Worm (Caenorhabditis elegans) whole organism, late embryonic: ENCODE data around the gene aak-2.

Experiments
- C08G9.2 ChIP-seq: sonication (generic microtip); optimal IDR thresholded peaks from 2 replicates; lab custom pipeline; 2016; ENCODE audit warnings: mild to moderate bottlenecking, missing genetic modification characterization, moderate library complexity, missing compliant biosample characterization
- C38D4.7 ChIP-seq: fragments of 200-800 bp; sonication (Bioruptor generic); optimal IDR thresholded peaks from 2 replicates; lab custom pipeline; 2018; ENCODE audit warnings: mild to moderate bottlenecking, missing genetic modification characterization, moderate library complexity, missing compliant biosample characterization
- F13H6.1 ChIP-seq: sonication (generic microtip); optimal IDR thresholded peaks from 2 replicates; lab custom pipeline; 2016; ENCODE audit warnings: missing genetic modification characterization, missing compliant biosample characterization
- T23F11.4 ChIP-seq: fragments of 200-800 bp; sonication (Bioruptor generic); optimal IDR thresholded peaks from 2 replicates; lab custom pipeline; 2018; ENCODE audit warnings: mild to moderate bottlenecking, missing genetic modification characterization, missing compliant biosample characterization
- Y22D7AL.16 ChIP-seq: sonication (generic microtip); optimal IDR thresholded peaks from 2 replicates; lab custom pipeline; 2016; ENCODE audit warnings: missing genetic modification characterization, missing compliant biosample characterization
- ahr-1 ChIP-seq: sonication (generic microtip); optimal IDR thresholded peaks from 2 replicates; lab custom pipeline; 2016; ENCODE audit warnings: missing genetic modification characterization, missing compliant biosample characterization
- ama-1 ChIP-seq: fragments of 150-350 bp; optimal IDR thresholded peaks from 2 replicates; lab custom pipeline; 2014
- ceh-14 ChIP-seq: sonication (generic microtip); optimal IDR thresholded peaks from 2 replicates; lab custom pipeline; 2016; ENCODE audit warnings: missing genotype, missing genetic modification characterization, missing compliant biosample characterization
- ceh-19 ChIP-seq: fragments of 200-800 bp; sonication (Bioruptor generic); optimal IDR thresholded peaks from 2 replicates; lab custom pipeline; 2018; ENCODE audit warnings: mild to moderate bottlenecking, missing genetic modification characterization, missing compliant biosample characterization
- ceh-2 ChIP-seq: sonication (generic microtip); optimal IDR thresholded peaks from 2 replicates; lab custom pipeline; 2016; ENCODE audit warnings: missing genotype, missing genetic modification characterization, missing compliant biosample characterization
- ceh-30 ChIP-seq: fragments of 150-350 bp; optimal IDR thresholded peaks from 2 replicates; lab custom pipeline; 2014; ENCODE audit warnings: missing biosample characterization, missing genetic modification characterization
- ceh-31 ChIP-seq: sonication (generic microtip); optimal IDR thresholded peaks from 2 replicates; lab custom pipeline; 2016; ENCODE audit warnings: missing genetic modification characterization, missing compliant biosample characterization
- ceh-34 ChIP-seq: sonication (generic microtip); optimal IDR thresholded peaks from 2 replicates; lab custom pipeline; 2016; ENCODE audit warnings: mild to moderate bottlenecking, missing genetic modification characterization, missing compliant biosample characterization
- ceh-45 ChIP-seq: fragments of 200-800 bp; sonication (Bioruptor generic); IDR thresholded peaks from 2 replicates; pipeline ENCODE4 v1.3.6; 2022; ENCODE audit warnings: missing genetic modification reagents, missing genetic modification characterization, missing compliant biosample characterization
- ceh-48 ChIP-seq: sonication (generic microtip); optimal IDR thresholded peaks from 2 replicates; lab custom pipeline; 2016; ENCODE audit warnings: missing genetic modification characterization, inconsistent platforms, missing compliant biosample characterization
- dve-1 ChIP-seq: sonication (generic microtip); optimal IDR thresholded peaks from 2 replicates; lab custom pipeline; 2017; ENCODE audit warnings: antibody characterized with exemption, mild to moderate bottlenecking, missing genetic modification characterization, missing compliant biosample characterization
- elt-2 ChIP-seq: sonication (generic microtip); optimal IDR thresholded peaks from 2 replicates; lab custom pipeline; 2016; ENCODE audit warnings: missing genetic modification reagents, missing genetic modification characterization, missing compliant biosample characterization
- elt-4 ChIP-seq: sonication (generic microtip); optimal IDR thresholded peaks from 2 replicates; lab custom pipeline; 2016; ENCODE audit warnings: missing genetic modification characterization, missing compliant biosample characterization
- ets-4 ChIP-seq: sonication (generic microtip); optimal IDR thresholded peaks from 2 replicates; lab custom pipeline; 2016; ENCODE audit warnings: missing genetic modification characterization, missing compliant biosample characterization
- eyg-1 ChIP-seq: sonication (generic microtip); optimal IDR thresholded peaks from 2 replicates; lab custom pipeline; 2016; ENCODE audit warnings: missing genotype, missing genetic modification characterization, missing compliant biosample characterization
- fax-1 ChIP-seq: sonication (generic microtip); optimal IDR thresholded peaks from 2 replicates; lab custom pipeline; 2016; ENCODE audit warnings: missing genotype, missing genetic modification characterization, missing compliant biosample characterization
- fkh-6 ChIP-seq: sonication (generic microtip); optimal IDR thresholded peaks from 2 replicates; lab custom pipeline; 2016; ENCODE audit warnings: missing genetic modification characterization, missing compliant biosample characterization
- hlh-15 ChIP-seq: sonication (generic microtip); optimal IDR thresholded peaks from 2 replicates; lab custom pipeline; 2016; ENCODE audit warnings: missing genetic modification characterization, missing compliant biosample characterization
- hlh-30 ChIP-seq: sonication (generic microtip); optimal IDR thresholded peaks from 2 replicates; lab custom pipeline; 2017; ENCODE audit warnings: antibody characterized with exemption, missing genetic modification characterization, missing compliant biosample characterization; ENCODE audit not compliant: insufficient read depth
- mec-3 ChIP-seq: sonication (generic microtip); optimal IDR thresholded peaks from 2 replicates; lab custom pipeline; 2016; ENCODE audit warnings: borderline replicate concordance, missing genetic modification characterization, missing compliant biosample characterization
- nhr-11 ChIP-seq: fragments of 150-350 bp; optimal IDR thresholded peaks from 2 replicates; lab custom pipeline; 2014; ENCODE audit warnings: missing biosample characterization, missing genetic modification characterization
- npax-4 ChIP-seq: sonication (generic microtip); optimal IDR thresholded peaks from 2 replicates; lab custom pipeline; 2016; ENCODE audit warnings: missing genetic modification characterization, missing compliant biosample characterization
- odd-2 ChIP-seq: sonication (generic microtip); optimal IDR thresholded peaks from 2 replicates; lab custom pipeline; 2017; ENCODE audit warnings: antibody characterized with exemption, mild to moderate bottlenecking, missing genetic modification characterization, missing compliant biosample characterization
- pag-3 ChIP-seq: sonication (generic microtip); optimal IDR thresholded peaks from 2 replicates; lab custom pipeline; 2016; ENCODE audit warnings: missing compliant biosample characterization, missing genetic modification characterization, borderline replicate concordance
- pat-9 ChIP-seq: fragments of 200-800 bp; sonication (Bioruptor generic); optimal IDR thresholded peaks from 2 replicates; lab custom pipeline; 2018; ENCODE audit warnings: mild to moderate bottlenecking, missing genetic modification characterization, moderate library complexity, missing compliant biosample characterization
- pha-2 ChIP-seq: sonication (generic microtip); optimal IDR thresholded peaks from 2 replicates; lab custom pipeline; 2017; ENCODE audit warnings: mild to moderate bottlenecking, missing genetic modification characterization, missing compliant biosample characterization
- pqm-1 ChIP-seq: sonication (generic microtip); optimal IDR thresholded peaks from 2 replicates; lab custom pipeline; 2016; ENCODE audit warnings: missing genetic modification characterization, missing compliant biosample characterization
- pros-1 ChIP-seq: fragments of 150-350 bp; optimal IDR thresholded peaks from 2 replicates; lab custom pipeline; 2014; ENCODE audit warnings: missing biosample characterization, missing genetic modification reagents, missing genetic modification characterization
- ref-2 ChIP-seq: sonication (generic microtip); optimal IDR thresholded peaks from 2 replicates; lab custom pipeline; 2016; ENCODE audit warnings: missing genetic modification characterization, missing compliant biosample characterization
- rnt-1 ChIP-seq: sonication (generic microtip); optimal IDR thresholded peaks from 2 replicates; lab custom pipeline; 2016; ENCODE audit warnings: missing genetic modification characterization, missing compliant biosample characterization
- sdc-2 ChIP-seq: sonication (generic microtip); optimal IDR thresholded peaks from 2 replicates; lab custom pipeline; 2016; ENCODE audit warnings: missing genotype, missing genetic modification characterization, missing compliant biosample characterization
- sox-2 ChIP-seq: fragments of 200-800 bp; sonication (Bioruptor generic); IDR thresholded peaks from 2 replicates; pipeline ENCODE4 v1.3.6; 2022; ENCODE audit warnings: missing genetic modification reagents, missing genetic modification characterization, missing compliant biosample characterization
- syd-9 ChIP-seq: sonication (generic microtip); optimal IDR thresholded peaks from 2 replicates; lab custom pipeline; 2016; ENCODE audit warnings: mild to moderate bottlenecking, missing genetic modification characterization, moderate library complexity, missing compliant biosample characterization
- tbx-2 ChIP-seq: sonication (generic microtip); optimal IDR thresholded peaks from 2 replicates; lab custom pipeline; 2016; ENCODE audit warnings: missing genetic modification characterization, missing compliant biosample characterization
- tbx-7 ChIP-seq: sonication (generic microtip); optimal IDR thresholded peaks from 2 replicates; lab custom pipeline; 2016; ENCODE audit warnings: missing genotype, missing genetic modification characterization, missing compliant biosample characterization
- unc-42 ChIP-seq: sonication (generic microtip); optimal IDR thresholded peaks from 2 replicates; lab custom pipeline; 2016; ENCODE audit warnings: missing genotype, missing genetic modification characterization, missing compliant biosample characterization
- unc-86 ChIP-seq: sonication (generic microtip); optimal IDR thresholded peaks from 2 replicates; lab custom pipeline; 2016; ENCODE audit warnings: missing genetic modification characterization, missing compliant biosample characterization
- ztf-16 ChIP-seq: sonication (generic microtip); optimal IDR thresholded peaks from 2 replicates; lab custom pipeline; 2017; ENCODE audit warnings: missing genetic modification characterization, missing compliant biosample characterization

Gene aak-2

DNA sequence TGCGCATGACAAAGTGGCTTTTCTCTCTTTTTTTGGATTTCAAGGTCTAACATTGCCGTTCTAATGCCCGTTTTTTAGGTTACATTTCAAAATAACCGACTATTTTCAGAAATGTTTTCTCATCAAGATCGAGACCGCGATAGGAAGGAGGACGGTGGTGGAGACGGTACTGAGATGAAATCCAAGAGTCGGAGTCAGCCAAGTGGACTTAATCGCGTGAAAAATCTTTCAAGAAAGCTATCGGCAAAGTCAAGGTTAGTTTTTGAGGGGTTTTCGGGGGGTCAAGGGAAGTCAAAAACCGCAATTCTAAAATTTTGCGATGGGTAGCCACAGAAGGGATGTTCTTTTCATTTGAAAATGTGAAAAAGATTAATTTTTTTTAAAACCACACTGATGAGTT is at the start of gene aak-2:
TSS of gene aak-2 (plus strand) at position 110 of the 400 bp plus-strand sequence.
- TF ChIP-seq rnt-1 (peak; percentile 30), ceh-2 (tag; lab: Kevin White, UChicago) (no peak), nhr-11 (no peak), ets-4 (no peak), pha-2 (tag; lab: Kevin White, UChicago) (no peak), npax-4 (no peak)

DNA sequence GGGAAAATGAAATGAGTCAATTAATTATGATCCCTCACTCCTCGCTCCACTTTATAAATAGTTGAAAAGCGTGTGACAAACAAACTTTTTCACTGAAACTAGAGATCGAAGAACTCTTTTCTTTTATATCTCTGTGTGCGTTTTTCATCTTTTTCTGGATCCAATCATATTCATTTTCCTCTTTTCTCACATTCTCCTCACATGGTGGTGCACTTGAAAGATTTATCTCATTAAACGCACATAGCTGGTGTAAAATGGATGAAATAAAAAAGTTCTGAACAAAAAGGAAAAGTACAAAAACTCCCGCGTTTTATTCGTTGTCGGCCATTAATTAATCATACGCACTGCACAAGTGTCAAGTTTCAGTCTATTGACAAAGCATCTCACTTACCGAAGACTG is 43.7 kb upstream of the aak-2 start:
- TF ChIP-seq fkh-6 (tag; lab: Kevin White, UChicago) = no peak
- no peak for TF ChIP-seq nhr-11
- no peak for TF ChIP-seq eyg-1 (tag; lab: Kevin White, UChicago)
- TF ChIP-seq Y22D7AL.16 = no peak
- TF ChIP-seq hlh-30 = no peak
- no peak for TF ChIP-seq elt-4

DNA sequence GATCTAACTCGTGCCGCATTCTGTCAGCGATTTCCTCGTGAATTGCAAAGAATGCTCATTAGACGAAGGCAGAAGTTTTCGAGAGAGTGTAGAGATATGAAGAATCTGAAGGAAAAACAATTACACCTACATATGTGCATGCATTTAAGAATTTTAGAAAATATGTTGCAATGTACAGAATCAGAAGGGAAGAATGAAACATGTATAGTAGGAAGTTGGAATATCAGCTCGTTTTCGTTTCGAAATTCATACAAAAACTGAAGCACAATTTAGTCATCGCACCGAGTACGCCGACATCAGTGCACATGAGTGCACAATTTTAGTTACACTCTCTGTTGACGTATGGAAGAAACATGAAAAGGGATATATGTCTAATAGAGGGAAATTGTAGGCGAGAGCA is 41.4 kb upstream of the aak-2 start, which contains the start of gene C10E2.5:
TSS of gene C10E2.5 (minus strand) at position 101 of the 400 bp plus-strand sequence.
- TF ChIP-seq ceh-14 (tag; lab: Kevin White, UChicago) = no peak
- TF ChIP-seq tbx-2 = no peak
- TF ChIP-seq F13H6.1 (tag; lab: Kevin White, UChicago) = no peak
- TF ChIP-seq unc-86 (tag; lab: Kevin White, UChicago) = no peak
- TF ChIP-seq pag-3 (tag; lab: Kevin White, UChicago) = no peak
- TF ChIP-seq hlh-15 = no peak
- TF ChIP-seq hlh-30 = no peak
- no peak for TF ChIP-seq ceh-30 (tag; lab: Kevin White, UChicago)
- TF ChIP-seq syd-9 (tag; lab: Kevin White, UChicago) = no peak
- no peak for TF ChIP-seq ceh-2 (tag; lab: Kevin White, UChicago)
- TF ChIP-seq ahr-1 (tag; lab: Kevin White, UChicago) = no peak
- TF ChIP-seq mec-3 = no peak
- no peak for TF ChIP-seq ref-2
- no peak for TF ChIP-seq ceh-45 (GFP tag; lab: Robert Waterston, UW)
- no peak for TF ChIP-seq tbx-7 (tag; lab: Kevin White, UChicago)
- TF ChIP-seq pros-1 (tag; lab: Kevin White, UChicago) = no peak

DNA sequence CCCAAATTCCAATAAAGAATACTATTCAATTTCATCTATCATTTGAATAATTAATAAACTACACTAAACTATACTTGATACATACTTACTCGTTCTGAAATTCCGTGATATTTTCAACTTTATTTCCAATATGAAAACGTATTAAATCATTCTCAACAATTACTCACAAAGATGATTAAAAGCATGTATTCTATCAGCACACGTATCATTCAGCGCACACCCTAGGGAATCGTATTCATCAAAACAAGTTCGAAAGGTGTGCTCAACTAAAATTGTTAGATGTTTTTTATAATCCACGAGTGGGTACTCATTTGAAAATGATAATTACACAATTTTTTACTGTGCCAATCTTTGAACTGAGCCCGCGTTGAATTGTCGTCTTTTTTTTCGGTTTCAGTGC is 33.4 kb upstream of the aak-2 start, which contains the start of gene C10E2.1:
TSS of gene C10E2.1 (plus strand) at position 301 of the 400 bp plus-strand sequence.
- TF ChIP-seq ceh-48 (tag; lab: Kevin White, UChicago) = no peak
- TF ChIP-seq tbx-2 = no peak
- no peak for TF ChIP-seq pha-2 (tag; lab: Kevin White, UChicago)
- no peak for TF ChIP-seq ahr-1 (tag; lab: Kevin White, UChicago)
- TF ChIP-seq sox-2 (GFP tag; lab: Robert Waterston, UW) = no peak
- TF ChIP-seq odd-2 = no peak
- no peak for TF ChIP-seq T23F11.4 (GFP tag; lab: Kevin White, UChicago)
- no peak for TF ChIP-seq fax-1
- TF ChIP-seq unc-42 (tag; lab: Kevin White, UChicago) = no peak
- no peak for TF ChIP-seq ceh-19
- no peak for TF ChIP-seq hlh-30

ce11 chrX:16770398-16770797 is 25.5 kb upstream of the aak-2 start, which contains the start of gene mct-6:
mct-6 (minus strand) TSS chrX:16770498.
- no peak for TF ChIP-seq sox-2 (GFP tag; lab: Robert Waterston, UW)
- TF ChIP-seq, all 69 proteins: peak for 0

ce11 chrX:16770919-16771318 is 25.0 kb upstream of the aak-2 start:
- TF ChIP-seq pha-2 (tag; lab: Kevin White, UChicago) (no peak), rnt-1 (peak; percentile 9), ceh-34 (tag; lab: Kevin White, UChicago) (peak; percentile 7), nhr-11 (no peak), pqm-1 (tag; lab: Kevin White, UChicago) (no peak), sdc-2 (tag; lab: Kevin White, UChicago) (peak; percentile 66), fkh-6 (tag; lab: Kevin White, UChicago) (no peak), sox-2 (GFP tag; lab: Robert Waterston, UW) (no peak), ama-1 (lab: Kevin White, UChicago) (no peak), unc-42 (tag; lab: Kevin White, UChicago) (no peak), ref-2 (peak; percentile 15), ceh-31 (tag; lab: Kevin White, UChicago) (peak; percentile 38), elt-2 (tag; lab: Kevin White, UChicago) (no peak), C38D4.7 (GFP tag; lab: Kevin White, UChicago) (no peak), hlh-15 (no peak), ztf-16 (no peak), syd-9 (tag; lab: Kevin White, UChicago) (peak; percentile 5), ceh-19 (no peak), tbx-2 (peak; percentile 10), dve-1 (no peak), C08G9.2 (tag; lab: Kevin White, UChicago) (peak; percentile 26), ceh-2 (tag; lab: Kevin White, UChicago) (peak; percentile 5), pat-9 (tag; lab: Kevin White, UChicago) (no peak)
